Worm (Caenorhabditis elegans) whole organism, L3 larva: ENCODE results near the gene mps-1.

Experiments
- R02D3.7 ChIP-seq: fragments of 150-350 bp; optimal IDR thresholded peaks from 2 replicates; lab custom pipeline; 2014; ENCODE audit warnings: missing biosample characterization, missing genetic modification characterization
- aly-2 ChIP-seq: fragments of 150-350 bp; optimal IDR thresholded peaks from 2 replicates; lab custom pipeline; 2014; ENCODE audit warnings: missing biosample characterization, missing genetic modification characterization

DNA sequence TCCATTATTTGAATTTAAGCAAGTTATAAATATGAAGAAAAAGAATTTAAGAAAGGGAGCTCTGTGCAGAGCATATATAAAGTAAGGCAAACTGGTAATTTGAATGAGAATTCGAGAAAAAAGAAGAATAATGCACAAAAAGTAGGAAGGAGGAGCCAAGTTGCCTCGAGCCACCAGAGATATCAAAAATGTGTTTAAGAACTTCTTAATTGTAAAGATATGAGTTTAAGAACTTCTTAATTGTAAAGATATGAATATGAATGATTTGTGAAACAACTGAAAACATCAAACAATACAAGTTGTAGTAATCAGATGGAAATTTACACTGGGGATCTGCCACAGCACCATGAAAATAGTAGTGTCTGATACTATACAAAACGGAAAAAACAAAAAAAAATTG lies 7.3 kb downstream of the mps-1 start, which contains the start of gene F13H8.6:
- TF ChIP-seq R02D3.7 (tag; lab: Kevin White, UChicago) (no peak), aly-2 (no peak)
